Fruit fly (Drosophila melanogaster): ENCODE measurements around the gene Chc.

Gene Chc

dm6 chrX:15870777-15871757, 35.8 kb upstream of the Chc start (continued):
- TF ChIP-seq gce (GFP tag; IDR thresholded peaks at IDR 0.05) (peak; percentile 25; the same call in 1 of the 3 replicates), CG2202 (tag; optimal IDR thresholded peaks at IDR 0.05) (peak; percentile 53), B-H1 (GFP tag; IDR thresholded peaks at IDR 0.05) (peak; percentile 14; the same call in 1 of the 3 replicates), Ssrp (tag; optimal IDR thresholded peaks at IDR 0.05) (no peak), CG15514 (GFP tag; optimal IDR thresholded peaks at IDR 0.05) (peak; percentile 78), Sry-δ (GFP tag; optimal IDR thresholded peaks at IDR 0.05) (peak; percentile 25), Myb (GFP tag; optimal IDR thresholded peaks at IDR 0.05) (peak; percentile 15), Six4 (GFP tag; optimal IDR thresholded peaks at IDR 0.05) (no peak), Dip3 (GFP tag; optimal IDR thresholded peaks at IDR 0.05) (peak; percentile 35), CG4707 (GFP tag; optimal IDR thresholded peaks at IDR 0.05) (peak; percentile 72), pros (GFP tag; optimal IDR thresholded peaks at IDR 0.05) (no peak), CG32532 (GFP tag; IDR thresholded peaks at IDR 0.05) (peak; percentile 16; the same call in 1 of the 2 replicates), CG1024 (GFP tag; IDR thresholded peaks at IDR 0.05) (0 out of 2 replicates have a peak, but pooled peaks have one; percentile 2), CG9932 (GFP tag; IDR thresholded peaks at IDR 0.05) (no peak), Dbx (GFP tag; IDR thresholded peaks at IDR 0.05) (peak; percentile 53; the same call in 1 of the 3 replicates), CG4404 (GFP tag; IDR thresholded peaks at IDR 0.05) (no peak), peb (GFP tag; IDR thresholded peaks at IDR 0.05) (no peak), tna (GFP tag; IDR thresholded peaks at IDR 0.05; ENCODE audit: partially characterized antibody) (no peak), Tbp (GFP tag; optimal IDR thresholded peaks at IDR 0.05) (no peak), CG15696 (tag; optimal IDR thresholded peaks at IDR 0.05) (peak; percentile 66), vvl (GFP tag; IDR thresholded peaks at IDR 0.05) (peak; percentile 49; the same call in 1 of the 2 replicates), cwo (GFP tag; optimal IDR thresholded peaks at IDR 0.05) (peak; percentile 59), Med (GFP tag) (peak; percentile 92), CG13424 (tag; optimal IDR thresholded peaks at IDR 0.05) (peak; percentile 55), jumu (GFP tag; optimal IDR thresholded peaks at IDR 0.05) (no peak), CG3838 (GFP tag; optimal IDR thresholded peaks at IDR 0.05) (peak; percentile 34), CG34376 (GFP tag; optimal IDR thresholded peaks at IDR 0.05) (peak; percentile 92), otp (GFP tag; IDR thresholded peaks at IDR 0.05) (0 out of 3 replicates have a peak, but pooled peaks have one; percentile 51), BtbVII (GFP tag; optimal IDR thresholded peaks at IDR 0.05) (peak; percentile 85), wek (GFP tag; optimal IDR thresholded peaks at IDR 0.05) (peak; percentile 90), CG3065 (GFP tag; optimal IDR thresholded peaks at IDR 0.05) (no peak), CG10209 (GFP tag; optimal IDR thresholded peaks at IDR 0.05) (peak; percentile 77), ase (GFP tag; IDR thresholded peaks at IDR 0.05) (no peak), CG18262 (tag; optimal IDR thresholded peaks at IDR 0.05) (peak; percentile 20), NfI (GFP tag; optimal IDR thresholded peaks at IDR 0.05) (no peak), CG10462 (GFP tag; optimal IDR thresholded peaks at IDR 0.05) (peak; percentile 18), pzg (GFP tag; optimal IDR thresholded peaks at IDR 0.05) (peak; percentile 2), CG31365 (tag; optimal IDR thresholded peaks at IDR 0.05) (peak; percentile 73), Blimp-1 (GFP tag; optimal IDR thresholded peaks at IDR 0.05) (no peak), CG10431 (GFP tag; optimal IDR thresholded peaks at IDR 0.05) (peak; percentile 100), CG13296 (GFP tag; optimal IDR thresholded peaks at IDR 0.05) (peak; percentile 94), CG11398 (GFP tag; optimal IDR thresholded peaks at IDR 0.05) (peak; percentile 31), CG1602 (GFP tag; optimal IDR thresholded peaks at IDR 0.05) (peak; percentile 40), CG14710 (tag; optimal IDR thresholded peaks at IDR 0.05) (peak; percentile 28), Taf1 (GFP tag; IDR thresholded peaks at IDR 0.05) (no peak), ham (GFP tag; IDR thresholded peaks at IDR 0.05) (no peak), lmd (GFP tag; IDR thresholded peaks at IDR 0.05) (no peak), mam (GFP tag; optimal IDR thresholded peaks at IDR 0.05) (peak; percentile 4)

Data from whole organism, embryonic.